Worm (Caenorhabditis elegans) whole organism, early embryonic: ENCODE measurements around the gene srz-24.

Experiments used
- F13C5.2 ChIP-seq: sonication (generic microtip); optimal IDR thresholded peaks from 2 replicates; lab custom pipeline; 2017; ENCODE audit warnings: mild to moderate bottlenecking, missing genetic modification characterization, inconsistent platforms, missing compliant biosample characterization
- aly-1 ChIP-seq: sonication (generic microtip); optimal IDR thresholded peaks from 2 replicates; lab custom pipeline; 2016; ENCODE audit warnings: missing genetic modification characterization, missing compliant biosample characterization
- ama-1 ChIP-seq: fragments of 150-350 bp; optimal IDR thresholded peaks from 2 replicates; lab custom pipeline; 2014
- ceh-13 ChIP-seq: fragments of 200-800 bp; sonication (Bioruptor generic); optimal IDR thresholded peaks from 2 replicates; lab custom pipeline; 2018; ENCODE audit warnings: mild to moderate bottlenecking, missing genetic modification characterization, missing compliant biosample characterization
- ceh-36 ChIP-seq: sonication (generic microtip); optimal IDR thresholded peaks from 2 replicates; lab custom pipeline; 2016; ENCODE audit warnings: missing genetic modification characterization, inconsistent platforms, missing compliant biosample characterization
- flt-1 ChIP-seq: fragments of 200-800 bp; sonication (Bioruptor generic); IDR thresholded peaks from 2 replicates; pipeline ENCODE4 v1.3.6; 2022; ENCODE audit warnings: missing genetic modification characterization, missing compliant biosample characterization
- hmbx-1 ChIP-seq: sonication (generic microtip); optimal IDR thresholded peaks from 2 replicates; lab custom pipeline; 2016; ENCODE audit warnings: mild to moderate bottlenecking, missing genetic modification characterization, missing compliant biosample characterization
- hnd-1 ChIP-seq: sonication (generic microtip); optimal IDR thresholded peaks from 2 replicates; lab custom pipeline; 2016; ENCODE audit warnings: missing genetic modification characterization, missing compliant biosample characterization
- pes-1 ChIP-seq: fragments of 200-800 bp; sonication (Bioruptor generic); IDR thresholded peaks from 2 replicates; pipeline ENCODE4 v1.3.6; 2022; ENCODE audit warnings: missing genetic modification reagents, missing genetic modification characterization, missing compliant biosample characterization
- scrt-1 ChIP-seq: fragments of 200-800 bp; sonication (Bioruptor generic); IDR thresholded peaks from 2 replicates; pipeline ENCODE4 v1.3.6; 2022; ENCODE audit warnings: missing genetic modification characterization, missing compliant biosample characterization

DNA sequence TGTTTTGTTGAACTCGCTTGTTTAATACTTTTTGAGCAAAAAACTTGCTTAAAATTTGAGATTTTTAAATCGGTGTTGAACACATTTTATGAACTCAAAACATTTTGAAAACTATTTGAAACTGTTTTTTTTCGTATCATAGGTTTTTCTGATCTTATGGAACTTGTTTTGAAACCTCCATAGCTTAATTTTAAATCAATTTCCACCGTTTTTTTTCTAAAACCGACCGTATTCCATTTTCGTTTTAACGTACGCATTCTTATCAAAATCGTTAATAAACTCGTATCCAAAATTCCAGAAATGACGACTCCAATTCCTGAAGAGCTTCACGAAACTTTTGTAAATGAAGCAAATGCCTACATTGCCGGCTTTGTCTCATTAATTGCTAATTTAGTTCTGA lies 27.5 kb upstream of the srz-24 start, which contains the start of gene srm-2:
- TF ChIP-seq ceh-13 = no peak
- TF ChIP-seq aly-1 (tag; lab: Kevin White, UChicago) = no peak
- no peak for TF ChIP-seq ceh-36 (tag; lab: Kevin White, UChicago)
- TF ChIP-seq F13C5.2 (tag; lab: Kevin White, UChicago) = no peak
- TF ChIP-seq flt-1 (GFP tag; lab: Robert Waterston, UW) = no peak
- TF ChIP-seq pes-1 (GFP tag; lab: Robert Waterston, UW) = no peak
- no peak for TF ChIP-seq ama-1 (lab: Kevin White, UChicago)
- TF ChIP-seq scrt-1 = no peak
- TF ChIP-seq hmbx-1 (tag; lab: Kevin White, UChicago) = no peak
- no peak for TF ChIP-seq hnd-1 (tag; lab: Kevin White, UChicago)
